Worm (Caenorhabditis elegans): ENCODE measurements around the gene C06E7.88.

Gene C06E7.88

ce11 chrIV:5867189-5867588 is at the start of gene C06E7.88:
TSS of gene C06E7.88 (minus strand) at chrIV:5867289.
- TF ChIP-seq hmbx-1 (tag; optimal IDR thresholded peaks at IDR 0.05), result no peak
- no peak for TF ChIP-seq tra-4 (tag; optimal IDR thresholded peaks at IDR 0.05)
- no peak for TF ChIP-seq tbx-11 (GFP tag; IDR thresholded peaks at IDR 0.05)
- no peak for TF ChIP-seq aly-1 (tag; optimal IDR thresholded peaks at IDR 0.05)
- no peak for TF ChIP-seq tbx-37 (GFP tag; conservative IDR thresholded peaks at IDR 0.05)
- TF ChIP-seq ama-1 (optimal IDR thresholded peaks at IDR 0.05), result no peak
- TF ChIP-seq ets-7 (tag; optimal IDR thresholded peaks at IDR 0.05), result no peak
- TF ChIP-seq pes-1 (GFP tag; IDR thresholded peaks at IDR 0.05), result no peak
- TF ChIP-seq ceh-13 (GFP tag; optimal IDR thresholded peaks at IDR 0.05), result no peak
- TF ChIP-seq flt-1 (GFP tag; IDR thresholded peaks at IDR 0.05), result no peak
- TF ChIP-seq ceh-36 (tag; optimal IDR thresholded peaks at IDR 0.05), result no peak
- no peak for TF ChIP-seq hnd-1 (tag; optimal IDR thresholded peaks at IDR 0.05)

- TF ChIP-seq aly-1 (tag; optimal IDR thresholded peaks at IDR 0.05) (no peak), ceh-13 (GFP tag; optimal IDR thresholded peaks at IDR 0.05) (no peak)
These were observed 48.1 kb upstream of the C06E7.88 start for ce11 chrIV:5915152-5915551.

- TF ChIP-seq tbx-37 (GFP tag; conservative IDR thresholded peaks at IDR 0.05) (no peak), ets-7 (tag; optimal IDR thresholded peaks at IDR 0.05) (no peak)
These were observed 36.3 kb upstream of the C06E7.88 start, which contains the start of gene H04M03.12 for ce11 chrIV:5903305-5903778. TSS of gene H04M03.12 (minus strand) at chrIV:5903355.

ce11 chrIV:5902730-5903129 is 35.6 kb upstream of the C06E7.88 start:
- TF ChIP-seq hnd-1 (tag; optimal IDR thresholded peaks at IDR 0.05), result no peak
- TF ChIP-seq hmg-4 (GFP tag; optimal IDR thresholded peaks at IDR 0.05), result no peak
- no peak for TF ChIP-seq ets-7 (tag; optimal IDR thresholded peaks at IDR 0.05)
- no peak for TF ChIP-seq flt-1 (GFP tag; IDR thresholded peaks at IDR 0.05)
- TF ChIP-seq tra-4 (tag; optimal IDR thresholded peaks at IDR 0.05), result no peak
- TF ChIP-seq F13C5.2 (tag; optimal IDR thresholded peaks at IDR 0.05), result no peak
- TF ChIP-seq aly-1 (tag; optimal IDR thresholded peaks at IDR 0.05), result no peak
- no peak for TF ChIP-seq tbx-37 (GFP tag; conservative IDR thresholded peaks at IDR 0.05)

ce11 chrIV:5896341-5896740 is 29.3 kb upstream of the C06E7.88 start, which contains the start of gene pck-3:
TSS of gene pck-3 (plus strand) at chrIV:5896641.
- TF ChIP-seq tbx-37 (GFP tag; conservative IDR thresholded peaks at IDR 0.05), result no peak
- no peak for TF ChIP-seq ceh-13 (GFP tag; optimal IDR thresholded peaks at IDR 0.05)
- no peak for TF ChIP-seq ama-1 (optimal IDR thresholded peaks at IDR 0.05)
- no peak for TF ChIP-seq B0310.2 (tag; optimal IDR thresholded peaks at IDR 0.05)
- TF ChIP-seq ets-7 (tag; optimal IDR thresholded peaks at IDR 0.05), result no peak
- no peak for TF ChIP-seq scrt-1 (GFP tag; IDR thresholded peaks at IDR 0.05)
- no peak for TF ChIP-seq aly-1 (tag; optimal IDR thresholded peaks at IDR 0.05)
- TF ChIP-seq hmg-4 (GFP tag; optimal IDR thresholded peaks at IDR 0.05), result no peak
- TF ChIP-seq pes-1 (GFP tag; IDR thresholded peaks at IDR 0.05), result no peak
- TF ChIP-seq hmbx-1 (tag; optimal IDR thresholded peaks at IDR 0.05), result no peak
- TF ChIP-seq flt-1 (GFP tag; IDR thresholded peaks at IDR 0.05), result no peak
- no peak for TF ChIP-seq sea-1 (GFP tag; conservative IDR thresholded peaks at IDR 0.05)
- TF ChIP-seq tra-4 (tag; optimal IDR thresholded peaks at IDR 0.05), result no peak
- no peak for TF ChIP-seq F13C5.2 (tag; optimal IDR thresholded peaks at IDR 0.05)
- TF ChIP-seq ceh-36 (tag; optimal IDR thresholded peaks at IDR 0.05), result no peak
- no peak for TF ChIP-seq tbx-11 (GFP tag; IDR thresholded peaks at IDR 0.05)
- TF ChIP-seq hnd-1 (tag; optimal IDR thresholded peaks at IDR 0.05), result no peak

ce11 chrIV:5895190-5895589 is 28.1 kb upstream of the C06E7.88 start, which contains the start of gene nspb-6:
TSS of gene nspb-6 (plus strand) at chrIV:5895490.
- TF ChIP-seq ets-7 (tag; optimal IDR thresholded peaks at IDR 0.05) (no peak), tra-4 (tag; optimal IDR thresholded peaks at IDR 0.05) (no peak), hmg-4 (GFP tag; optimal IDR thresholded peaks at IDR 0.05) (no peak), ama-1 (optimal IDR thresholded peaks at IDR 0.05) (no peak), aly-1 (tag; optimal IDR thresholded peaks at IDR 0.05) (no peak), hmbx-1 (tag; optimal IDR thresholded peaks at IDR 0.05) (no peak), hnd-1 (tag; optimal IDR thresholded peaks at IDR 0.05) (no peak), pes-1 (GFP tag; IDR thresholded peaks at IDR 0.05) (no peak), ceh-13 (GFP tag; optimal IDR thresholded peaks at IDR 0.05) (no peak), B0310.2 (tag; optimal IDR thresholded peaks at IDR 0.05) (no peak), tbx-11 (GFP tag; IDR thresholded peaks at IDR 0.05) (no peak), ceh-36 (tag; optimal IDR thresholded peaks at IDR 0.05) (no peak), tbx-37 (GFP tag; conservative IDR thresholded peaks at IDR 0.05) (no peak), F13C5.2 (tag; optimal IDR thresholded peaks at IDR 0.05) (no peak), flt-1 (GFP tag; IDR thresholded peaks at IDR 0.05) (no peak), scrt-1 (GFP tag; IDR thresholded peaks at IDR 0.05) (no peak), sea-1 (GFP tag; conservative IDR thresholded peaks at IDR 0.05) (no peak)

- TF ChIP-seq ceh-13 (GFP tag; optimal IDR thresholded peaks at IDR 0.05) (no peak), F13C5.2 (tag; optimal IDR thresholded peaks at IDR 0.05) (no peak), pes-1 (GFP tag; IDR thresholded peaks at IDR 0.05) (no peak), aly-1 (tag; optimal IDR thresholded peaks at IDR 0.05) (no peak), sea-1 (GFP tag; conservative IDR thresholded peaks at IDR 0.05) (no peak)
These were observed 24.2 kb upstream of the C06E7.88 start, which contains the start of gene H04M03.3 for ce11 chrIV:5891265-5891664. TSS of gene H04M03.3 (plus strand) at chrIV:5891565.

ce11 chrIV:5886605-5887004 is 19.5 kb upstream of the C06E7.88 start:
- no peak for TF ChIP-seq hmbx-1 (tag; optimal IDR thresholded peaks at IDR 0.05)
- TF ChIP-seq hnd-1 (tag; optimal IDR thresholded peaks at IDR 0.05), result no peak
- TF ChIP-seq aly-1 (tag; optimal IDR thresholded peaks at IDR 0.05), result no peak
- no peak for TF ChIP-seq hmg-4 (GFP tag; optimal IDR thresholded peaks at IDR 0.05)
- no peak for TF ChIP-seq tra-4 (tag; optimal IDR thresholded peaks at IDR 0.05)
- no peak for TF ChIP-seq ceh-36 (tag; optimal IDR thresholded peaks at IDR 0.05)
- TF ChIP-seq ceh-13 (GFP tag; optimal IDR thresholded peaks at IDR 0.05), result no peak
- no peak for TF ChIP-seq sea-1 (GFP tag; conservative IDR thresholded peaks at IDR 0.05)
- TF ChIP-seq ama-1 (optimal IDR thresholded peaks at IDR 0.05), result no peak
- TF ChIP-seq pes-1 (GFP tag; IDR thresholded peaks at IDR 0.05), result no peak
- TF ChIP-seq F13C5.2 (tag; optimal IDR thresholded peaks at IDR 0.05), result no peak
- no peak for TF ChIP-seq ets-7 (tag; optimal IDR thresholded peaks at IDR 0.05)
- TF ChIP-seq flt-1 (GFP tag; IDR thresholded peaks at IDR 0.05), result no peak
- TF ChIP-seq B0310.2 (tag; optimal IDR thresholded peaks at IDR 0.05), result no peak
- TF ChIP-seq scrt-1 (GFP tag; IDR thresholded peaks at IDR 0.05), result no peak
- TF ChIP-seq tbx-11 (GFP tag; IDR thresholded peaks at IDR 0.05), result no peak
- TF ChIP-seq tbx-37 (GFP tag; conservative IDR thresholded peaks at IDR 0.05), result no peak
